Worm (Caenorhabditis elegans): ENCODE data around the gene haf-3.

Gene haf-3

DNA sequence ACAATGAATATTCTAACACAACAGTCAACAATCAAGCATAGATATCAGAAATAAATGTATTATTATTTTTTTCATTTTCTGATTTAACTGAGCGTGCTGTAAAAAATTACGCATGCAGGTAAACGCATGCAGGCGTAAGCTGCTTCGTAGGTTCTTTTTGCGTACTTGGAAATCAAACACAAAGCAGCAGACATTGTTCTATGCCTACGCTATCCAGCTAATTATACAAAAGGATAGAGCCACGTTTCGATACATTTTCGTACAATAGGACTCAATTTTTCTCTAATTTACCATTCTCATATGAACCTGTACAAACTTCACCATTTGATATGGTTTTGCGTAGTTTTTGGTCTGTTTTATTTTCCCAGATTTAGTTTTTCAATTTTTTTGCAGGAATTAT, 16.5 kb upstream of the haf-3 start, which contains the start of gene T26E4.3:
T26E4.3 (plus strand) TSS at position 301 of the 400 bp plus-strand sequence.
- TF ChIP-seq nhr-11 (tag; optimal IDR thresholded peaks at IDR 0.05) (no peak), dve-1 (tag; optimal IDR thresholded peaks at IDR 0.05) (no peak), lim-6 (tag; optimal IDR thresholded peaks at IDR 0.05) (no peak), lin-11 (tag; optimal IDR thresholded peaks at IDR 0.05) (no peak), ceh-30 (tag; optimal IDR thresholded peaks at IDR 0.05) (no peak), mec-3 (tag; optimal IDR thresholded peaks at IDR 0.05; ENCODE audit: borderline replicate concordance) (no peak), eyg-1 (tag; optimal IDR thresholded peaks at IDR 0.05) (no peak), ceh-6 (GFP tag; optimal IDR thresholded peaks at IDR 0.05) (no peak), hlh-8 (tag; optimal IDR thresholded peaks at IDR 0.05) (no peak)

DNA sequence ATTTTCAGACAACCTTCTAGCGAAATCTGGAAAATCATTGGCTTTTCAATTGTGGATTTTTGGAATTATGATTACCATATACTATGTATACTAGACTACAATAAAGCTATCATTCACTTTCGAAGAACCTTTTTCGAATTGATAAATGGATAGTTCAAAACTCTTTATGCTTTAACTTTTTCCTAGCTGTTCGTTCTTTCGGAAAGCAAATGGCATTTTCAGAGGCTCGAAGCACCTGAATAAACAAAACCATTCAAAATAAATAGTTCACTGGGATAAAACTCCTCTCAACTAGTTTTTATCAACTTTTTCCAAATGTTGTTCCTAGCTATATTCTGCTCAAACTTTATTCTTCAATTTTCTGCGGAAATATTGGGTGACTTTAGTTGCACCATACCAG, 15.1 kb upstream of the haf-3 start, which contains the start of gene T26E4.2:
T26E4.2 (plus strand) TSS at position 301 of the 400 bp plus-strand sequence.
- TF ChIP-seq sox-4 (tag; optimal IDR thresholded peaks at IDR 0.05) (no peak), C38D4.7 (GFP tag; optimal IDR thresholded peaks at IDR 0.05) (no peak), nfya-1 (tag; optimal IDR thresholded peaks at IDR 0.05) (no peak), T23F11.4 (GFP tag; optimal IDR thresholded peaks at IDR 0.05) (no peak), hlh-6 (tag; optimal IDR thresholded peaks at IDR 0.05) (no peak), pha-2 (tag; optimal IDR thresholded peaks at IDR 0.05) (no peak)

DNA sequence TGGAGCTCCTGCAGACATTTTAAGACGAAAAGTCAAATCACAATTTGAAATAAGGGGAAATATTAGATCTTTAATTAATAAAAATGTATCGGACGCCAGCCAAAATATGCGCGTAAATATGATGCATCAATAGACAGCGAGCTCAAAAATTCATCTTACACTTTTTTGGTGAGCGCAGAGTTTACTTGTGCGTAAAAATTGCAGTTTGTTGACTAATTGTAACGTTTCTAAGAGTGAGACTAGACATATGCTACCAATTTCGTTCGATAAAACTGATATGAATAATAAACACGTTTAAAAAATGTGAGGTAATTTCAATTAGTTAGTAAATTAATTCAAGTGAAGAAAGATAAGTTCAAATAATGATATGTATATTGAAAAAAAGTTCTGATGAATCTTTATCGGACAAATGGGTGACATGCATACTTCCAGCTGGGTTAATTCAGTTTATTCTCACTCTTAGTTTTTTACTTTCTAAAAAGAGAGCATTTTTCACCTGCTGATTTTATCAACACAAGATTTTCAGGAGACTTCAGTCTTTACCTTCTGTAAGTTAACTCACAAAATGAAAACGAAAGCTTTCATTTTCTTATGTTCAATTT, 13.3 kb upstream of the haf-3 start, which contains the start of the genes nhr-285 and irld-52:
nhr-285 (minus strand) TSS at position 101 of the 602 bp plus-strand sequence.
irld-52 (plus strand) TSS at position 552 of the 602 bp plus-strand sequence.
- TF ChIP-seq elt-4 (tag; optimal IDR thresholded peaks at IDR 0.05) (no peak), T23F11.4 (GFP tag; optimal IDR thresholded peaks at IDR 0.05) (no peak), gmeb-2 (tag; optimal IDR thresholded peaks at IDR 0.05) (no peak), ceh-9 (tag; optimal IDR thresholded peaks at IDR 0.05) (no peak), eyg-1 (tag; optimal IDR thresholded peaks at IDR 0.05) (no peak), dmd-4 (tag; optimal IDR thresholded peaks at IDR 0.05; ENCODE audit: borderline replicate concordance) (no peak)

DNA sequence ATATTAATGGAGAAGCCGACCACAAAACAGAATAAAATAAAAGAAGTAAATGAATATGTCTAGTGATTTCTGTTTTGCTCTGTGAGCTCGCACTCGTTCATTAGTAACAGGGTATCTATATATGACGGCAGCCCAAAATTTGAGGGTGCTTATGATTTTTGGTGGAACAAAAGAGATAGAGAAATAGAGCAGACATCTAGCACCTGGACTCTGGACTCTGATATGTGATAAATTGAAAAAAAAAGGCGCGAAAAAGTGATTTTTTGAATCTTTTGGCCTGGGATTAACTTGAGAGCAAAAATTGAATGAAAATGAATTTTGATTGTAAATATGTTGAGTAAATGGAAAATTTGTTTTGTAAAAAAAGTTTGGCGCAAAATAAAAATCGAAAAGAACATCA, 10.7 kb upstream of the haf-3 start, which contains the start of gene nhr-283:
nhr-283 (minus strand) TSS at position 101 of the 400 bp plus-strand sequence.
- TF ChIP-seq ttx-3 (tag; optimal IDR thresholded peaks at IDR 0.05) (no peak), ceh-34 (tag; optimal IDR thresholded peaks at IDR 0.05) (no peak), sox-4 (tag; optimal IDR thresholded peaks at IDR 0.05) (no peak), ceh-14 (tag; optimal IDR thresholded peaks at IDR 0.05) (no peak), che-1 (tag; optimal IDR thresholded peaks at IDR 0.05) (no peak), lim-6 (tag; optimal IDR thresholded peaks at IDR 0.05) (no peak), pax-1 (tag; optimal IDR thresholded peaks at IDR 0.05) (no peak), pros-1 (tag; optimal IDR thresholded peaks at IDR 0.05) (no peak), ceh-9 (tag; optimal IDR thresholded peaks at IDR 0.05) (no peak), tbx-7 (tag; optimal IDR thresholded peaks at IDR 0.05) (no peak), C38D4.7 (GFP tag; optimal IDR thresholded peaks at IDR 0.05) (no peak), ceh-45 (GFP tag; IDR thresholded peaks at IDR 0.05) (no peak), pha-2 (tag; optimal IDR thresholded peaks at IDR 0.05) (no peak), ceh-6 (GFP tag; optimal IDR thresholded peaks at IDR 0.05) (no peak), K02D7.2 (tag; optimal IDR thresholded peaks at IDR 0.05) (no peak), ceh-2 (tag; optimal IDR thresholded peaks at IDR 0.05) (no peak), hlh-30 (tag; optimal IDR thresholded peaks at IDR 0.05; ENCODE audit: insufficient read depth) (no peak), dmd-4 (tag; optimal IDR thresholded peaks at IDR 0.05; ENCODE audit: borderline replicate concordance) (no peak)

DNA sequence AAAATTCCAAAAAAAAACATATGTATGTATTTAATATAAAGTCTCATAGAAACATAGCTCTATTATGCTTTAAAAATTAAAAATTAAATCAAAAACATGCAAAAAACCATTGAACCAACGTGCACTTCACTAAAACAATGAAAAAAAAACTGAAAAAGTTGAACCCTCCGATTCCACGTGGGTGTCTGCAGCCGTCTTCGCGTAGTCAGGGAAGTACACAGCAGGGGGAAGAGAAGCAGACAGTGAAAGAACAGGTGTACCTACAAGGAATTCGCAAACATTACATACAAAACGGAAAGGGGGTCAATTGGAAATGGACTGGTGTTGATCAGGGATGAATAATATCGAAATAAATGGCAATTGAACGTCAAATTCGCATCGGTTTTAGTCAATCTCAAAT, 8.0 kb upstream of the haf-3 start:
- TF ChIP-seq nhr-11 (tag; optimal IDR thresholded peaks at IDR 0.05) (no peak), sox-4 (tag; optimal IDR thresholded peaks at IDR 0.05) (no peak), mec-3 (tag; optimal IDR thresholded peaks at IDR 0.05; ENCODE audit: borderline replicate concordance) (no peak), hlh-15 (tag; optimal IDR thresholded peaks at IDR 0.05) (no peak), ets-4 (tag; optimal IDR thresholded peaks at IDR 0.05) (no peak), fax-1 (tag; optimal IDR thresholded peaks at IDR 0.05) (no peak)

All from whole organism, late embryonic.